Worm (Caenorhabditis elegans): Measurements from ENCODE around the gene srt-39.

The srt-39 gene

ce11 chrV:12530129-12530528 is 45.4 kb downstream of the srt-39 start (continued):
- peak in 1 of 2 experiments; percentile 27 for TF ChIP-seq mdl-1 (tag; optimal IDR thresholded peaks at IDR 0.05)
- no peak for TF ChIP-seq arid-1 (GFP tag; conservative IDR thresholded peaks at IDR 0.05)
- TF ChIP-seq ztf-11 (tag; optimal IDR thresholded peaks at IDR 0.05): no peak
- no peak for TF ChIP-seq lin-13 (GFP tag; optimal IDR thresholded peaks at IDR 0.05)

ce11 chrV:12531084-12531483 is 46.4 kb downstream of the srt-39 start:
- peak; percentile 26 for TF ChIP-seq nhr-48 (tag; optimal IDR thresholded peaks at IDR 0.05)
- no peak for TF ChIP-seq lin-39 (tag; optimal IDR thresholded peaks at IDR 0.05)
- TF ChIP-seq ces-1 (GFP tag; optimal IDR thresholded peaks at IDR 0.05): no peak
- TF ChIP-seq nhr-11 (tag; optimal IDR thresholded peaks at IDR 0.05): peak; percentile 42

- TF ChIP-seq hlh-30 (tag; optimal IDR thresholded peaks at IDR 0.05; ENCODE audit: insufficient read depth) (no peak), mxl-2 (GFP tag; conservative IDR thresholded peaks at IDR 0.05) (no peak), unc-130 (GFP tag; optimal IDR thresholded peaks at IDR 0.05) (no peak), lin-39 (tag; optimal IDR thresholded peaks at IDR 0.05) (no peak), daf-16 (GFP tag; optimal IDR thresholded peaks at IDR 0.05) (no peak), daf-16 (tag; optimal IDR thresholded peaks at IDR 0.05) (peak; percentile 54), dpl-1 (GFP tag; optimal IDR thresholded peaks at IDR 0.05) (no peak), skn-1 (tag; optimal IDR thresholded peaks at IDR 0.05) (no peak), ama-1 (optimal IDR thresholded peaks at IDR 0.05) (no peak), aha-1 (tag) (peak; percentile 75), T26A8.4 (GFP tag; IDR thresholded peaks at IDR 0.05) (no peak), ceh-20 (GFP tag; IDR thresholded peaks at IDR 0.05) (no peak), ceh-44 (GFP tag; IDR thresholded peaks at IDR 0.05) (no peak), nhr-48 (tag; optimal IDR thresholded peaks at IDR 0.05) (no peak), Y48G9A.11 (GFP tag; IDR thresholded peaks at IDR 0.05) (no peak), cey-2 (tag; optimal IDR thresholded peaks at IDR 0.05; ENCODE audit: borderline replicate concordance, insufficient read depth) (no peak), ceh-82 (tag; optimal IDR thresholded peaks at IDR 0.05) (no peak), nhr-28 (tag; optimal IDR thresholded peaks at IDR 0.05) (peak; percentile 14), pqm-1 (tag; optimal IDR thresholded peaks at IDR 0.05) (peak; percentile 42), Y105C5A.15 (GFP tag; IDR thresholded peaks at IDR 0.05) (no peak), ctbp-1 (GFP tag; IDR thresholded peaks at IDR 0.05) (no peak), fkh-10 (GFP tag; optimal IDR thresholded peaks at IDR 0.05) (no peak), dve-1 (tag; optimal IDR thresholded peaks at IDR 0.05; ENCODE audit: insufficient read depth) (peak; percentile 19), zag-1 (tag; optimal IDR thresholded peaks at IDR 0.05) (no peak), sdz-12 (GFP tag; optimal IDR thresholded peaks at IDR 0.05) (no peak), ceh-32 (tag; optimal IDR thresholded peaks at IDR 0.05; ENCODE audit: poor library complexity) (no peak), mep-1 (tag; optimal IDR thresholded peaks at IDR 0.05) (no peak), jun-1 (tag; optimal IDR thresholded peaks at IDR 0.05) (no peak), lin-15B (tag; optimal IDR thresholded peaks at IDR 0.05) (no peak), F26F4.8 (GFP tag; conservative IDR thresholded peaks at IDR 0.05) (no peak), hlh-11 (tag; optimal IDR thresholded peaks at IDR 0.05) (peak; percentile 10), dmd-6 (GFP tag; IDR thresholded peaks at IDR 0.05) (peak; percentile 45; the same call in 1 of the 2 replicates), lin-1 (GFP tag; IDR thresholded peaks at IDR 0.05) (no peak), ztf-11 (tag; optimal IDR thresholded peaks at IDR 0.05) (no peak), daf-12 (tag; optimal IDR thresholded peaks at IDR 0.05) (no peak), nhr-6 (tag; optimal IDR thresholded peaks at IDR 0.05) (no peak), F10B5.3 (tag; optimal IDR thresholded peaks at IDR 0.05) (no peak), nhr-41 (GFP tag; IDR thresholded peaks at IDR 0.05) (no peak), D1046.2 (GFP tag; IDR thresholded peaks at IDR 0.05) (no peak)
These were observed 47.7 kb downstream of the srt-39 start for ce11 chrV:12532369-12532768.

Measured in whole organism, L4 larva.